Fruit fly (Drosophila melanogaster) whole organism, embryonic: ENCODE measurements around the gene Cep290.

Experiments
- Ada2b ChIP-seq: fragments of 200-800 bp; sonication (Bioruptor generic); IDR thresholded peaks from 2 replicates; pipeline ENCODE4 v1.3.6; 2022; ENCODE audit warnings: missing biosample characterization, missing genetic modification characterization
- BEAF-32 ChIP-seq: fragments of 200-800 bp; sonication (Bioruptor generic); optimal IDR thresholded peaks from 3 replicates; lab custom pipeline; 2017; ENCODE audit warnings: missing biosample characterization, missing genetic modification characterization, mild to moderate bottlenecking, moderate library complexity, missing genetic modification reagents
- Bgb ChIP-seq: fragments of 200-800 bp; sonication (Bioruptor generic); IDR thresholded peaks from 2 replicates; pipeline ENCODE4 v1.3.6; 2022; ENCODE audit warnings: missing biosample characterization, missing genetic modification characterization; ENCODE audit not compliant: partially characterized antibody
- CG1024 ChIP-seq: fragments of 200-800 bp; sonication (Bioruptor generic); IDR thresholded peaks from 2 replicates; pipeline ENCODE4 v1.3.6; 2022; ENCODE audit warnings: missing biosample characterization, missing genetic modification characterization
- CG11723 ChIP-seq: fragments of 200-800 bp; sonication (Bioruptor generic); optimal IDR thresholded peaks from 2 replicates; lab custom pipeline; 2017; ENCODE audit warnings: missing biosample characterization, mild to moderate bottlenecking, missing genetic modification characterization
- CG1233 ChIP-seq: fragments of 200-800 bp; sonication (Bioruptor generic); optimal IDR thresholded peaks from 4 replicates; lab custom pipeline; 2018; ENCODE audit warnings: missing biosample characterization, mild to moderate bottlenecking, missing genetic modification characterization
- CG12769 ChIP-seq: fragments of 200-800 bp; sonication (Bioruptor generic); optimal IDR thresholded peaks from 2 replicates; lab custom pipeline; 2019; ENCODE audit warnings: missing biosample characterization, mild to moderate bottlenecking, missing genetic modification characterization, moderate library complexity
- CG13296 ChIP-seq: fragments of 200-800 bp; sonication (Bioruptor generic); optimal IDR thresholded peaks from 3 replicates; lab custom pipeline; 2018; ENCODE audit warnings: missing biosample characterization, mild to moderate bottlenecking, missing genetic modification characterization
- CG13894 ChIP-seq: fragments of 200-800 bp; sonication (Bioruptor generic); optimal IDR thresholded peaks from 3 replicates; lab custom pipeline; 2018; ENCODE audit warnings: missing biosample characterization, mild to moderate bottlenecking, missing genetic modification characterization, moderate library complexity
- CG15479 ChIP-seq: fragments of 200-800 bp; sonication (Bioruptor generic); optimal IDR thresholded peaks from 3 replicates; lab custom pipeline; 2019; ENCODE audit warnings: missing biosample characterization, mild to moderate bottlenecking, missing genetic modification characterization, moderate library complexity
- CG32767 ChIP-seq: fragments of 200-800 bp; sonication (Bioruptor generic); IDR thresholded peaks from 2 replicates; pipeline ENCODE4 v1.3.6; 2022; ENCODE audit warnings: missing biosample characterization, missing genetic modification characterization
- CG34422 ChIP-seq: fragments of 200-800 bp; sonication (Bioruptor generic); IDR thresholded peaks from 3 replicates; pipeline ENCODE4 v1.3.6; 2022; ENCODE audit warnings: missing biosample characterization, missing genetic modification characterization
- CG7372 ChIP-seq: fragments of 200-800 bp; sonication (Bioruptor generic); IDR thresholded peaks from 2 replicates; pipeline ENCODE4 v1.3.6; 2022; ENCODE audit warnings: missing biosample characterization, missing genetic modification characterization
- D ChIP-seq, 2 experiments: fragments of 200-800 bp in 1 of 2; fragments of >200 bp in 1 of 2; sonication (Bioruptor generic) in 1 of 2; optimal IDR thresholded peaks; 2 replicates in 1 of 2; 3 replicates in 1 of 2; lab custom pipeline; 2017; ENCODE audit warnings: mild to moderate bottlenecking in 1 of 2, missing biosample characterization in 1 of 2, missing genetic modification characterization in 1 of 2, missing genetic modification reagents in 1 of 2
- Dip3 ChIP-seq: fragments of 200-800 bp; sonication (Bioruptor generic); optimal IDR thresholded peaks from 3 replicates; lab custom pipeline; 2016; ENCODE audit warnings: missing biosample characterization, missing genetic modification characterization
- E2f1 ChIP-seq: fragments of 200-800 bp; sonication (Bioruptor generic); IDR thresholded peaks from 2 replicates; pipeline ENCODE4 v1.3.6; 2022; ENCODE audit warnings: missing biosample characterization, missing genetic modification characterization
- E2f2 ChIP-seq: fragments of 200-800 bp; sonication (Bioruptor generic); IDR thresholded peaks from 2 replicates; pipeline ENCODE4 v1.3.6; 2022; ENCODE audit warnings: missing biosample characterization, missing genetic modification characterization
- ERR ChIP-seq: fragments of 200-800 bp; sonication (Bioruptor generic); optimal IDR thresholded peaks from 2 replicates; lab custom pipeline; 2016; ENCODE audit warnings: missing biosample characterization, missing genetic modification characterization
- Eip74EF ChIP-seq, 2 experiments: fragments of 200-800 bp in 1 of 2; fragments of >200 bp in 1 of 2; sonication (Bioruptor generic) in 1 of 2; optimal IDR thresholded peaks; 2 replicates each; lab custom pipeline; 2017 to 2019; ENCODE audit warnings: missing biosample characterization in 2 of 2, missing genetic modification characterization in 2 of 2, mild to moderate bottlenecking in 1 of 2, moderate library complexity in 1 of 2
- Ets65A ChIP-seq: fragments of 200-800 bp; sonication (Bioruptor generic); peaks from one replicate; lab custom pipeline; 2016; ENCODE audit warnings: missing biosample characterization, missing genetic modification characterization
- HHEX ChIP-seq: fragments of 200-800 bp; sonication (Bioruptor generic); optimal IDR thresholded peaks from 3 replicates; lab custom pipeline; 2017; ENCODE audit warnings: missing biosample characterization, mild to moderate bottlenecking, missing genetic modification characterization, missing genetic modification reagents
- HLH3B ChIP-seq: fragments of 200-800 bp; sonication (Bioruptor generic); IDR thresholded peaks from 2 replicates; pipeline ENCODE4 v1.3.6; 2022; ENCODE audit warnings: missing biosample characterization, missing genetic modification characterization
- MBD-R2 ChIP-seq: fragments of 200-800 bp; sonication (Bioruptor generic); IDR thresholded peaks from 2 replicates; pipeline ENCODE4 v1.3.6; 2022; ENCODE audit warnings: missing biosample characterization, missing genetic modification characterization
- MTF-1 ChIP-seq: fragments of 200-800 bp; sonication (Bioruptor generic); optimal IDR thresholded peaks from 2 replicates; lab custom pipeline; 2018; ENCODE audit warnings: missing biosample characterization, mild to moderate bottlenecking, missing genetic modification characterization, borderline replicate concordance
- Med ChIP-seq: fragments of 200-800 bp; sonication (Bioruptor generic); peaks from one replicate; lab custom pipeline; 2016; ENCODE audit warnings: missing biosample characterization, missing genetic modification characterization, mild to moderate bottlenecking, inconsistent platforms, moderate library complexity
- Scr ChIP-seq: fragments of 200-800 bp; sonication (Bioruptor generic); IDR thresholded peaks from 2 replicates; pipeline ENCODE4 v1.3.6; 2022; ENCODE audit warnings: missing biosample characterization, missing genetic modification characterization; ENCODE audit not compliant: partially characterized antibody
- chn ChIP-seq: fragments of 200-800 bp; sonication (Bioruptor generic); optimal IDR thresholded peaks from 2 replicates; lab custom pipeline; 2016; ENCODE audit warnings: missing biosample characterization, missing genetic modification characterization
- ci ChIP-seq: fragments of 200-800 bp; sonication (Bioruptor generic); IDR thresholded peaks from 3 replicates; pipeline ENCODE4 v1.3.6; 2022; ENCODE audit warnings: missing biosample characterization, missing genetic modification characterization
- ewg ChIP-seq: fragments of 200-800 bp; sonication (Bioruptor generic); optimal IDR thresholded peaks from 3 replicates; lab custom pipeline; 2017; ENCODE audit warnings: mild to moderate bottlenecking, missing biosample characterization, missing genetic modification reagents, missing genetic modification characterization
- fru ChIP-seq: fragments of >200 bp; optimal IDR thresholded peaks from 2 replicates; lab custom pipeline; 2017
- lbe ChIP-seq: fragments of 200-800 bp; sonication (Bioruptor generic); optimal IDR thresholded peaks from 2 replicates; lab custom pipeline; 2016; ENCODE audit warnings: missing biosample characterization, mild to moderate bottlenecking, missing genetic modification characterization
- odd ChIP-seq: fragments of 200-800 bp; sonication (Bioruptor generic); optimal IDR thresholded peaks from 2 replicates; lab custom pipeline; 2017; ENCODE audit warnings: missing biosample characterization, mild to moderate bottlenecking, missing genetic modification characterization
- prd ChIP-seq, 3 experiments: fragments of >200 bp in 2 of 3; fragments of 200-800 bp in 1 of 3; sonication (Bioruptor generic) in 1 of 3; optimal IDR thresholded peaks in 2 of 3; IDR thresholded peaks in 1 of 3; 2 replicates in 2 of 3; 3 replicates in 1 of 3; pipeline versions ENCODE4 v1.3.6 to Lab custom; 2017 to 2022; ENCODE audit warnings: missing biosample characterization in 1 of 3, missing genetic modification characterization in 1 of 3
- pzg ChIP-seq: fragments of 200-800 bp; sonication (Bioruptor generic); optimal IDR thresholded peaks from 3 replicates; lab custom pipeline; 2018; ENCODE audit warnings: missing biosample characterization, mild to moderate bottlenecking, missing genetic modification characterization, moderate library complexity
- ro ChIP-seq: fragments of 200-800 bp; sonication (Bioruptor generic); IDR thresholded peaks from 2 replicates; pipeline ENCODE4 v1.3.6; 2022; ENCODE audit warnings: missing biosample characterization, missing genetic modification characterization
- sc ChIP-seq, 3 experiments: fragments of >200 bp in 2 of 3; fragments of 200-800 bp in 1 of 3; sonication (Bioruptor generic) in 1 of 3; optimal IDR thresholded peaks; 2 replicates in 2 of 3; 3 replicates in 1 of 3; lab custom pipeline; 2017; ENCODE audit warnings: mild to moderate bottlenecking in 1 of 3, missing biosample characterization in 1 of 3, missing genetic modification characterization in 1 of 3, missing genetic modification reagents in 1 of 3
- scrt ChIP-seq: fragments of 200-800 bp; sonication (Bioruptor generic); optimal IDR thresholded peaks from 2 replicates; lab custom pipeline; 2018; ENCODE audit warnings: missing biosample characterization, mild to moderate bottlenecking, missing genetic modification characterization, moderate library complexity
- stwl ChIP-seq: fragments of 200-800 bp; sonication (Bioruptor generic); optimal IDR thresholded peaks from 3 replicates; lab custom pipeline; 2018; ENCODE audit warnings: missing biosample characterization, mild to moderate bottlenecking, missing genetic modification characterization, moderate library complexity
- tgo ChIP-seq: fragments of 200-800 bp; sonication (Bioruptor generic); IDR thresholded peaks from 3 replicates; pipeline ENCODE4 v1.3.6; 2022; ENCODE audit warnings: missing biosample characterization, missing genetic modification characterization
- unpg ChIP-seq: fragments of 200-800 bp; sonication (Bioruptor generic); optimal IDR thresholded peaks from 3 replicates; lab custom pipeline; 2018; ENCODE audit warnings: missing biosample characterization, mild to moderate bottlenecking, missing genetic modification characterization, moderate library complexity
- vfl ChIP-seq: fragments of 200-800 bp; sonication (Bioruptor generic); optimal IDR thresholded peaks from 2 replicates; lab custom pipeline; 2016; ENCODE audit warnings: missing biosample characterization, missing genetic modification characterization
- zen ChIP-seq: fragments of 200-800 bp; sonication (Bioruptor generic); optimal IDR thresholded peaks from 3 replicates; lab custom pipeline; 2018; ENCODE audit warnings: missing biosample characterization, mild to moderate bottlenecking, missing genetic modification characterization, moderate library complexity
- zfh1 ChIP-seq: fragments of 200-800 bp; sonication (Bioruptor generic); IDR thresholded peaks from 3 replicates; pipeline ENCODE4 v1.3.6; 2022; ENCODE audit warnings: missing biosample characterization, missing genetic modification characterization

Gene Cep290

dm6 chr3L:837552-838187 is 6.1 kb upstream of the Cep290 start, which contains the start of the genes CG13901 and CG13887 (continued):
- TF ChIP-seq unpg (GFP tag; lab: Kevin White, UChicago) (peak; percentile 90), HLH3B (GFP tag; lab: Robert Waterston, UW) (peak; percentile 87), CG13296 (GFP tag; lab: Kevin White, UChicago) (peak; percentile 86), prd (optimal IDR thresholded peaks at IDR 0.05; lab: Kevin White, UChicago) (no peak), prd (GFP tag; IDR thresholded peaks at IDR 0.05; lab: Robert Waterston, UW) (peak; percentile 91), ewg (GFP tag; lab: Kevin White, UChicago) (peak; percentile 84), E2f1 (GFP tag; lab: Robert Waterston, UW) (peak; percentile 87), Eip74EF (GFP tag; optimal IDR thresholded peaks at IDR 0.05; lab: Kevin White, UChicago) (peak in 1 of 2 experiments; percentile 42), lbe (GFP tag; lab: Kevin White, UChicago) (peak; percentile 84), sc (optimal IDR thresholded peaks at IDR 0.05; lab: Kevin White, UChicago) (no peak), sc (GFP tag; optimal IDR thresholded peaks at IDR 0.05; lab: Kevin White, UChicago) (peak; percentile 69), zfh1 (GFP tag; lab: Robert Waterston, UW) (peak; percentile 88), fru (lab: Kevin White, UChicago) (peak; percentile 16), chn (GFP tag; lab: Kevin White, UChicago) (peak; percentile 92), MTF-1 (GFP tag; lab: Kevin White, UChicago) (peak; percentile 23)

- TF ChIP-seq E2f2 (GFP tag; lab: Robert Waterston, UW) (0 out of 2 replicates have a peak, but pooled peaks have one; percentile 27), ci (GFP tag; lab: Robert Waterston, UW) (no peak), zen (tag; lab: Kevin White, UChicago) (no peak), vfl (GFP tag; lab: Kevin White, UChicago) (no peak), CG7372 (GFP tag; lab: Robert Waterston, UW) (no peak), Ada2b (GFP tag; lab: Robert Waterston, UW) (no peak), BEAF-32 (GFP tag; lab: Kevin White, UChicago) (peak; percentile 19), Med (GFP tag; lab: Kevin White, UChicago) (peak; percentile 48), stwl (peak; percentile 20), D (optimal IDR thresholded peaks at IDR 0.05; lab: Kevin White, UChicago) (no peak), D (GFP tag; optimal IDR thresholded peaks at IDR 0.05; lab: Kevin White, UChicago) (no peak), HHEX (GFP tag; lab: Kevin White, UChicago) (no peak), ERR (no peak), Ets65A (GFP tag; lab: Kevin White, UChicago) (peak; percentile 20), CG13894 (tag; lab: Kevin White, UChicago) (no peak), MBD-R2 (peak; percentile 59), ro (GFP tag; lab: Robert Waterston, UW) (no peak), Bgb (GFP tag; lab: Robert Waterston, UW) (peak; percentile 26; the same call in 1 of the 2 replicates), CG12769 (tag; lab: Kevin White, UChicago) (no peak), CG11723 (no peak), CG32767 (GFP tag; lab: Robert Waterston, UW) (no peak), CG1024 (GFP tag; lab: Robert Waterston, UW) (no peak), CG34422 (GFP tag; lab: Robert Waterston, UW) (no peak), CG15479 (GFP tag; lab: Kevin White, UChicago) (no peak), tgo (GFP tag; lab: Robert Waterston, UW) (no peak), pzg (GFP tag; lab: Kevin White, UChicago) (peak; percentile 0), Scr (peak; percentile 14; the same call in 1 of the 2 replicates), odd (GFP tag; lab: Kevin White, UChicago) (no peak), CG1233 (no peak), scrt (GFP tag; lab: Kevin White, UChicago) (no peak), Dip3 (GFP tag; lab: Kevin White, UChicago) (no peak)
Measured at dm6 chr3L:841260-841659, 2.5 kb upstream of the Cep290 start, which contains the start of the genes JMJD5 and Gr61a. Gene JMJD5 (minus strand): TSS chr3L:841360. Gene Gr61a (plus strand): TSS chr3L:841451.
